Worm (Caenorhabditis elegans) whole organism, L4 larva: ENCODE data around the gene mksr-1.

Experiments
- ces-1 ChIP-seq: fragments of 150-350 bp; sonication (generic microtip); optimal IDR thresholded peaks from 4 replicates; lab custom pipeline; 2014; ENCODE audit warnings: missing biosample characterization, missing genetic modification reagents, missing genetic modification characterization
- mes-2 ChIP-seq: sonication (generic microtip); optimal IDR thresholded peaks from 2 replicates; lab custom pipeline; 2016; ENCODE audit warnings: missing genotype, mild to moderate bottlenecking, missing genetic modification characterization, missing compliant biosample characterization; ENCODE audit not compliant: poor library complexity, severe bottlenecking
- nhr-237 ChIP-seq: sonication (generic microtip); optimal IDR thresholded peaks from 2 replicates; lab custom pipeline; 2017; ENCODE audit warnings: missing biosample characterization, missing genetic modification characterization
- nhr-76 ChIP-seq: fragments of 150-350 bp; optimal IDR thresholded peaks from 2 replicates; lab custom pipeline; 2014; ENCODE audit warnings: missing biosample characterization, missing genetic modification characterization
- pha-4 ChIP-seq, 2 experiments: fragments of 150-350 bp in 1 of 2; fragments of 200-800 bp in 1 of 2; sonication (Bioruptor generic) in 1 of 2; IDR thresholded peaks in 1 of 2; optimal IDR thresholded peaks in 1 of 2; 2 replicates each; pipeline versions ENCODE4 v1.3.6 to Lab custom; 2014 to 2022; ENCODE audit warnings: missing genetic modification characterization in 2 of 2, missing genetic modification reagents in 2 of 2, missing biosample characterization in 1 of 2, missing compliant biosample characterization in 1 of 2
- unc-130 ChIP-seq: sonication (generic microtip); optimal IDR thresholded peaks from 2 replicates; lab custom pipeline; 2016; ENCODE audit warnings: missing genetic modification reagents, missing genetic modification characterization, missing compliant biosample characterization

- TF ChIP-seq mes-2 (tag; lab: Kevin White, UChicago) (no peak), pha-4 (GFP tag; IDR thresholded peaks at IDR 0.05; lab: Robert Waterston, UW) (no peak), pha-4 (tag; optimal IDR thresholded peaks at IDR 0.05; lab: Kevin White, UChicago) (no peak), ces-1 (GFP tag; lab: Kevin White, UChicago) (no peak), nhr-76 (tag; lab: Kevin White, UChicago) (no peak), nhr-237 (tag; lab: Kevin White, UChicago) (no peak), unc-130 (GFP tag; lab: Kevin White, UChicago) (no peak)
Measured at ce11 chrX:1115207-1115606, 46.3 kb upstream of the mksr-1 start.
